Fruit fly (Drosophila melanogaster): Measurements from ENCODE around the gene Sfmbt.

The Sfmbt gene

DNA sequence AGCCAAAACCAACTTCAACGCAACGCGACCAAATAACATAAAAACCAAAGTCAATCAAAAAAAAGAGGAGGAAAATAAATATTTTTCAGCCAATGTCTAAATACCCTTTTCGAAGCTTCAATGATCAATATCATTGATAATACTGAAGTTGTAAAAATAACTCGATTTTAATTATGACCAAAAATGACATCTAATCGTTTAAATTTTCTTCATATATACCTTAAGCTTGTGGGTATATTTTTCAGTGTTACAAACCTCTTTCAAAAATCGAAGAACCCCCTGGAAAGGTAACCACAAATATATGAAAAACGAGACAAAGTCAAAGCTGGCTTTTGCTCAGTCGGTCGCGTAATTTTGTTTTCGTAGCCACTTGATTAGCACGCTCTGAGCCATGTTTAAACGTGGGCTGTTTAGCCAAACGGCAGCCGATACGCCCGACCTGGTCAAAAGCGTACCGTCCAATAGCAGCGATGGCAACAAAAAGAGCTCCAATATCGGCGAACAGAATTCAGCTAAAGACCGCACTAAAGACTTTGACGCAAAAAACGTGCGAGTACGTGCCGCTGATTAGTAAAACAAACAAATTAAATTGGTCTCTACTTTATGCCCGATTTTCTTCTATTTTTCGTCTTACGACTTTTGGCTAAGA is 31.4 kb downstream of the Sfmbt start (continued):
- no peak for TF ChIP-seq Stat92E (GFP tag; optimal IDR thresholded peaks at IDR 0.05)
- TF ChIP-seq CG9932 (GFP tag; IDR thresholded peaks at IDR 0.05), result peak; percentile 91
- TF ChIP-seq p53 (GFP tag; optimal IDR thresholded peaks at IDR 0.05), result no peak
- TF ChIP-seq Dip2 (GFP tag; IDR thresholded peaks at IDR 0.05), result no peak
- TF ChIP-seq CG8359 (GFP tag; optimal IDR thresholded peaks at IDR 0.05; ENCODE audit: borderline replicate concordance), result no peak
- peak; percentile 76 for TF ChIP-seq Xbp1 (GFP tag; optimal IDR thresholded peaks at IDR 0.05)
- peak; percentile 52 for TF ChIP-seq GATAe (GFP tag; conservative IDR thresholded peaks at IDR 0.05)
- TF ChIP-seq CG13296 (GFP tag; optimal IDR thresholded peaks at IDR 0.05), result peak; percentile 80
- TF ChIP-seq CG10979 (tag; optimal IDR thresholded peaks at IDR 0.05), result no peak
- no peak for TF ChIP-seq sr (GFP tag; IDR thresholded peaks at IDR 0.05)
- peak; percentile 12 for TF ChIP-seq CG9876 (GFP tag; optimal IDR thresholded peaks at IDR 0.05)
- peak; percentile 51 for TF ChIP-seq CG10654 (GFP tag; optimal IDR thresholded peaks at IDR 0.05)
- TF ChIP-seq Sox102F (GFP tag; optimal IDR thresholded peaks at IDR 0.05), result peak; percentile 74
- peak; percentile 67 for TF ChIP-seq H2.0 (GFP tag; IDR thresholded peaks at IDR 0.05)
- peak; percentile 49 for TF ChIP-seq Hand (GFP tag; optimal IDR thresholded peaks at IDR 0.05)
- TF ChIP-seq fu2 (GFP tag; optimal IDR thresholded peaks at IDR 0.05), result peak; percentile 59
- TF ChIP-seq schlank (tag; optimal IDR thresholded peaks at IDR 0.05), result peak; percentile 6
- TF ChIP-seq bsh (GFP tag; optimal IDR thresholded peaks at IDR 0.05), result peak in 1 of 2 experiments; percentile 34

DNA sequence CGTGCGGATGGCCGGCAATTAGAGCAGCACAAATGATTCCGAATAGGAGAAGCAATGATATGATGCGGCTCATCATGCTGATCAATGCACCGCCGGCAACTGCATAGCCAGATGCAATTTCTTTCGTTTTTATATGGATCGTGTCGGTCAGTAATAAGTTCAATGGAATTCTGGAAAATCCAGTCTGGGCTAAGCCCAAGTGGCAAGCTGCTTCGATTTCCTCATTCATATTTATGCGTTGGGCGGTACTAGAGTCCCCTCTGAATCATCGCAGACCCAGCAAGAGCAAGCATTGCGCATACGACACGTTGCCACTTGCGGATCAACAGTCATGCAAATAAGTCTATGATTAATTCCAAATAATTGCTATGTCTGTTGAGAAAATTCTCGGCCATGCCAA is 33.1 kb downstream of the Sfmbt start, which contains the start of gene CG16978:
TSS of gene CG16978 (minus strand) at position 101 of the 400 bp plus-strand sequence.
- TF ChIP-seq Drgx (GFP tag; IDR thresholded peaks at IDR 0.05), result no peak
- no peak for TF ChIP-seq CG7786 (GFP tag; optimal IDR thresholded peaks at IDR 0.05)
- no peak for TF ChIP-seq CG16863 (GFP tag; optimal IDR thresholded peaks at IDR 0.05)
- no peak for TF ChIP-seq CG34422 (GFP tag; IDR thresholded peaks at IDR 0.05)
- TF ChIP-seq lmd (GFP tag; IDR thresholded peaks at IDR 0.05), result no peak
- TF ChIP-seq CG17385 (GFP tag; optimal IDR thresholded peaks at IDR 0.05), result no peak

DNA sequence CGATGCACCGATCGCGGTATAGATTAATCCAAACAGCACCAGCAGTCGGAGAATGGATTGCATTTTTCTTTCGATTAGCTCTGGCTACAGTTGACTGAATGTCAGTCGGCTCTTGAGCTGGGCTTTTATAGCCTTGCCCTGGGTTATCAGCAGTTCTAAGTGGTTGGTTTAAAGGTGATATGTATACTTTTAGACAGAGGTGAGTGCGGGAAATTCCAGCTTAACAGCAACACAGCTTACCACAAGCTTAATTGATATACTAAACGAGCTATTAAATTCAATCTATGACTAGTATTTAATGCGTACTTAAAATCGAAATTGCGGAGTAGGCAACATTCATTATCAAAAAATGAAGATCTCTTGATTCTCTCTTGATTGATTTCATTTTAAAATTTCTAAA is 33.8 kb downstream of the Sfmbt start, which contains the start of gene CG9928:
TSS of gene CG9928 (minus strand) at position 101 of the 400 bp plus-strand sequence.
- TF ChIP-seq Ets65A (GFP tag) (peak; percentile 16), NC2β (GFP tag; optimal IDR thresholded peaks at IDR 0.05) (no peak), cato (GFP tag; optimal IDR thresholded peaks at IDR 0.05; ENCODE audit: borderline replicate concordance) (no peak)

DNA sequence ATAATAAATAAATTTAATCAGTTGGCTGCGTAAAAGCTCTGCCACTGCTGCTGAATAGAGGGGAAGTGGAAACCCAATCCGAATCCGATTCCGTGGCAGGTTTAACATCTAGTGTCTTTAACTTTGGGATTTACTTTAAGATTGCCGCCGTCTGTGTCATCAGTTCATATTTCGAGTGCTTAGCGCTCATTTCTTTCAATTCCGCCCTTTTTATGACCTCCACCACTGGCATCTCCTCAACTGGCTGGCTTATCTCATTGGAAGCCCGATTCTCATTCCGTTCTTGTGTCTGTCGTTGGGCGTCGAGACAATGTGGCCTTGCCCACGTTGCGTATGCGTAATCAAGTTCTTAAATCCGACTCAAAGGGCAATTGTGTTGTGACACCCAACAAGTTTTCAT is 35.7 kb downstream of the Sfmbt start:
- TF ChIP-seq CG34376 (GFP tag; optimal IDR thresholded peaks at IDR 0.05) (peak; percentile 67), nau (GFP tag; optimal IDR thresholded peaks at IDR 0.05) (no peak), fd3F (GFP tag; optimal IDR thresholded peaks at IDR 0.05) (no peak), CG3065 (GFP tag; optimal IDR thresholded peaks at IDR 0.05) (no peak), gem (tag; optimal IDR thresholded peaks at IDR 0.05) (no peak), ERR (GFP tag; optimal IDR thresholded peaks at IDR 0.05) (peak; percentile 7), sug (tag; optimal IDR thresholded peaks at IDR 0.05) (peak; percentile 36), Pdp1 (GFP tag; optimal IDR thresholded peaks at IDR 0.05) (peak in 1 of 2 experiments; percentile 69), tin (GFP tag; optimal IDR thresholded peaks at IDR 0.05) (no peak), pros (GFP tag; optimal IDR thresholded peaks at IDR 0.05) (no peak), lab (GFP tag; optimal IDR thresholded peaks at IDR 0.05) (peak; percentile 22), CG11085 (GFP tag; IDR thresholded peaks at IDR 0.05) (no peak), dysf (GFP tag; IDR thresholded peaks at IDR 0.05) (0 out of 3 replicates have a peak, but pooled peaks have one; percentile 13), Med (GFP tag) (peak; percentile 61), CG7271 (tag; optimal IDR thresholded peaks at IDR 0.05) (no peak), Myb (GFP tag; optimal IDR thresholded peaks at IDR 0.05) (no peak), Hr78 (GFP tag; optimal IDR thresholded peaks at IDR 0.05) (peak in 1 of 2 experiments; percentile 12), Awh (GFP tag; IDR thresholded peaks at IDR 0.05) (no peak), CG6175 (GFP tag; IDR thresholded peaks at IDR 0.05) (0 out of 3 replicates have a peak, but pooled peaks have one; percentile 22)
